Fruit fly (Drosophila melanogaster) S2 (cell line): ENCODE data around the gene CG5273.

Source experiments
- CG8478 ChIP-seq: fragments of >200 bp; optimal IDR thresholded peaks from 2 replicates; lab custom pipeline; 2018
- CTCF ChIP-seq, 2 experiments: fragments of >200 bp; optimal IDR thresholded peaks; 2 replicates each; lab custom pipeline; 2018

- TF ChIP-seq CG8478 (no peak), CTCF (optimal IDR thresholded peaks at IDR 0.05; lab: Kevin White, UChicago) (no peak)
Measured at dm6 chrX:713249-713898, 46.0 kb upstream of the CG5273 start.
